Worm (Caenorhabditis elegans): ENCODE data around the gene F01G4.6.
A peak's percentile ranks its signal among the peaks of the same experiment; 100 is the strongest.

The F01G4.6 gene

DNA sequence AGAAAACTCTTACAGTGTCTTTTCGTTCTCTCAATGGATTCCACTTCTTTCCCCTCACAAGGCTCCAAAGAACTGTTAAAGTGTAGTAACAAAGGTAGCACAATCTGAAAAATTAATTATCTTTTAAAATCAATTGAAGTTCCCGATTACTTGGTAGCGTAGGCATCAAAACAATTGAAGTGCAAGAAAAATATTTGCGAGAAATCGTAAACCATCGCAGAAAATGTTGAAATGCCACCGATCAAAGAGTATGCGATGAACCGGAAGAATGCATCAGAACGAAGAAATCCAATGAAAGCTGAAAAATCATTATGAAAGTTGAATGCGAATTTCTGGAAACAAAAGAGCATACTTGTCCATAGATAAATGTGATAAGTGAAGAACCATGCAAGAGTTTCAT is 2.8 kb downstream of the F01G4.6 start:
- TF ChIP-seq lsy-2 (tag; optimal IDR thresholded peaks at IDR 0.05) (no peak), ama-1 (optimal IDR thresholded peaks at IDR 0.05) (no peak), zag-1 (tag; optimal IDR thresholded peaks at IDR 0.05) (no peak), peb-1 (tag; optimal IDR thresholded peaks at IDR 0.05) (no peak)

DNA sequence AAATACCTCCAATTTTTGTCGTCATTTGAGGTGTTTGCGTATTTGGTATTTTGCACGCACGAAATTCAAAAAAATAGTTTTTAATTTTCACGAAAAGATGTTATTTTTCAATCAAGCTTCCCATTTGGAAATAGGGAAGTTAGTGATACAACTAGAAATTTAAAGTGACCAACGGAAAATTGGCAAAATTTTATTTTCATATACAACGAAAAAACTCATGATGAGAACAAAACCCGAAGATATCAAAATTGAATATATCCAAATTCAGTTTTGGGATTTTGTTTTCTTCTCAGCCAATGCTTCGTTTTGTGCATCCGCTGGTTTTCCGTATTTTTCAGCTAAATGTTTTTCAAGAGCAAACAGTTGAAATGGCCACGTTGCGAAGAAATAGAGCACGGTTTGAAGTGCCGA is 3.4 kb downstream of the F01G4.6 start:
- TF ChIP-seq dmd-4 (tag; optimal IDR thresholded peaks at IDR 0.05) = no peak
- TF ChIP-seq ZK546.5 (tag; optimal IDR thresholded peaks at IDR 0.05) = no peak
- TF ChIP-seq ztf-1 (GFP tag; conservative IDR thresholded peaks at IDR 0.05) = no peak
- TF ChIP-seq nhr-77 (tag; optimal IDR thresholded peaks at IDR 0.05) = no peak
- no peak for TF ChIP-seq ceh-82 (tag; optimal IDR thresholded peaks at IDR 0.05)
- no peak for TF ChIP-seq F13H6.1 (tag; optimal IDR thresholded peaks at IDR 0.05)
- TF ChIP-seq egl-27 (tag; optimal IDR thresholded peaks at IDR 0.05) = no peak
- TF ChIP-seq mbf-1 (tag; optimal IDR thresholded peaks at IDR 0.05) = no peak

DNA sequence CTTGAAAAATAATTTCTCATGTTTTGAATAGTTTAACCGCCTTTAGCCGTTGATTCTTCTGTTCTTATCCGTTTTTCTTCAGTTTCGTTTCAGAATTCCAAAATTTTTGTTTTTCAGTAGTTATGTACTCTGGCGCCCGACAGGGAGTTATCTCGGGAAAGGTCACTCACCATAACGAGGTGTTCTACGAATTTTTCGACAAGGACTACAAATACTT is 6.2 kb downstream of the F01G4.6 start, which contains the start of gene F01G4.4:
Gene F01G4.4 (plus strand): TSS at position 118 of the 217 bp plus-strand sequence.
- TF ChIP-seq R02D3.7 (tag; optimal IDR thresholded peaks at IDR 0.05) (no peak), nhr-77 (tag; optimal IDR thresholded peaks at IDR 0.05) (no peak), mbf-1 (tag; optimal IDR thresholded peaks at IDR 0.05) (no peak), egl-27 (tag; optimal IDR thresholded peaks at IDR 0.05) (no peak), ceh-16 (tag; optimal IDR thresholded peaks at IDR 0.05) (no peak), sma-9 (GFP tag; optimal IDR thresholded peaks at IDR 0.05) (no peak), sma-9 (tag; optimal IDR thresholded peaks at IDR 0.05) (no peak), sma-3 (GFP tag; optimal IDR thresholded peaks at IDR 0.05) (no peak), mab-5 (tag; optimal IDR thresholded peaks at IDR 0.05) (no peak), nhr-23 (tag; optimal IDR thresholded peaks at IDR 0.05) (no peak), Y55F3AM.14 (GFP tag; optimal IDR thresholded peaks at IDR 0.05) (no peak), lin-13 (GFP tag; optimal IDR thresholded peaks at IDR 0.05) (no peak), ceh-82 (tag; optimal IDR thresholded peaks at IDR 0.05) (no peak), unc-55 (GFP tag; optimal IDR thresholded peaks at IDR 0.05) (no peak), nhr-129 (tag; optimal IDR thresholded peaks at IDR 0.05) (no peak), lin-39 (tag; optimal IDR thresholded peaks at IDR 0.05) (no peak)

DNA sequence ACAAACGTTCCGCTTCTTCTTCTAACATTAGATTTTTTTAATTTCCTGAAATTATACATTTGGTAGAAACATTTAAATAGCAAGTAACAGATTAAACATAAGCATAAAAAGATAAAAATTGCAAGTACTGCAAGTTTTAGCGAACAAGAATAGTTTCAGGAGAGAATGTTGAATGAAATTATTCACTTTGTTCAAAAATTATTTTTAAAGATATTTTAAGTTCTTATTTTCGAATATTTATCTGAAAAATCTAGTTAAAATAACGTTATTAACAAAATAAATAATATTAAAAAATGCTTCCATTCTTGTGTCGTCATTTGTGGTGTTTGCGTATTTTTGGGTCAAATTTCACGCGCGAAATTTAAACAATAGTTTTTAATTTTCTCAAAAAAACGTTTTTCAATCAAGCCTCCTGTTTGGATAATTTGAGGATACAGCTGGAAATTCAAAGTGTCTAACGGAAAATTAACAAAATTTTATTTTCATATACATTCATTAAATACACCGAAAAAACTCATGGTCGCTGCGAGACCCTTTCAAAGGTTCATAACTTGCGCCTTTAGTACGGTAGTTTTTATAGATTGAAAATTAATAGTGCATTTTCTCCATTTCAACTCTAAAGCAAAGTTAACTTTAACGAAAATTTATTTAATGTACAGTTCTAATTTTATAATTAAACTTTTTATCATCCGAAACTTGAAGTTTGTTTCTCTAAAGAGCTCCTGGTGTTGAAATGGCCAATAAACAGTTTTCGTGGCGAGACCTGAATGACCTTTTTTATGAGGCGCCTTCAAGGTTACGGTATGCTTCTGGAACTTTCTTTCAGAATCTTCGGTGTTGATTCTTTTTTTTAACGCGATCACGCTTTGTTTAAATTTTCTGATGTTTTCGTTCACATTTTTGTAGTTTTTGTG is 6.7 kb downstream of the F01G4.6 start, which contains the start of gene skih-2:
Gene skih-2 (minus strand): TSS at position 51 of the 914 bp plus-strand sequence.
- no peak for TF ChIP-seq sem-4 (tag; optimal IDR thresholded peaks at IDR 0.05)
- TF ChIP-seq crh-2 (tag; optimal IDR thresholded peaks at IDR 0.05) = peak; percentile 6
- no peak for TF ChIP-seq R02D3.7 (tag; optimal IDR thresholded peaks at IDR 0.05)
- TF ChIP-seq lin-13 (GFP tag; optimal IDR thresholded peaks at IDR 0.05) = peak; percentile 29
- no peak for TF ChIP-seq ztf-1 (GFP tag; conservative IDR thresholded peaks at IDR 0.05)
- TF ChIP-seq ama-1 (optimal IDR thresholded peaks at IDR 0.05) = no peak
- TF ChIP-seq unc-55 (GFP tag; optimal IDR thresholded peaks at IDR 0.05) = peak; percentile 78
- no peak for TF ChIP-seq nhr-23 (tag; optimal IDR thresholded peaks at IDR 0.05)
- TF ChIP-seq Y55F3AM.14 (GFP tag; optimal IDR thresholded peaks at IDR 0.05) = no peak
- peak; percentile 92 for TF ChIP-seq gmeb-1 (tag; optimal IDR thresholded peaks at IDR 0.05)
- TF ChIP-seq lsy-2 (tag; optimal IDR thresholded peaks at IDR 0.05) = peak; percentile 14 to 80
- no peak for TF ChIP-seq aly-2 (tag; optimal IDR thresholded peaks at IDR 0.05)
- peak; percentile 79 for TF ChIP-seq C34F6.9 (tag; optimal IDR thresholded peaks at IDR 0.05)
- peak; percentile 5 for TF ChIP-seq nhr-25 (tag; optimal IDR thresholded peaks at IDR 0.05)

DNA sequence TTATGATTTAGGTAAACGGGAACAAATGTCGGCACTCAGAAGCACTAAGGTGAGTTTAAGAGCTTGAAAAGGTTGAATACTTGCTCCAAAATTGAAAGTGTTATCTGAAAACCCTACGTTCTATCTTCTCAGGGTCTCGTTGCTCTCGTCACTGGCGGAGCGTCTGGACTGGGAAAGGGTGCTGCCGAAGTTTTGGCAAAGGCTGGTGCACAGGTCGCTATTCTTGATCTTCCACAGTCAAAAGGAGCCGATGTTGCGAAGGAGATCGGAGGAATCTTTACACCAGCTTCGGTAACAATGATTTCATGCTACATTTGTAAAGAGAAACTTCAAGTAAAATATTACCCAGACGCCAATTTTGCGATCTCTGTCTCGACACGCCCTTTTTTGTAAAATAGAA is 18.0 kb downstream of the F01G4.6 start, which contains the start of gene ard-1:
Gene ard-1 (plus strand): TSS at position 12 of the 400 bp plus-strand sequence.
- TF ChIP-seq ama-1 (optimal IDR thresholded peaks at IDR 0.05) (no peak), egl-27 (tag; optimal IDR thresholded peaks at IDR 0.05) (no peak), sma-3 (GFP tag; optimal IDR thresholded peaks at IDR 0.05) (no peak), lin-13 (GFP tag; optimal IDR thresholded peaks at IDR 0.05) (no peak)

DNA sequence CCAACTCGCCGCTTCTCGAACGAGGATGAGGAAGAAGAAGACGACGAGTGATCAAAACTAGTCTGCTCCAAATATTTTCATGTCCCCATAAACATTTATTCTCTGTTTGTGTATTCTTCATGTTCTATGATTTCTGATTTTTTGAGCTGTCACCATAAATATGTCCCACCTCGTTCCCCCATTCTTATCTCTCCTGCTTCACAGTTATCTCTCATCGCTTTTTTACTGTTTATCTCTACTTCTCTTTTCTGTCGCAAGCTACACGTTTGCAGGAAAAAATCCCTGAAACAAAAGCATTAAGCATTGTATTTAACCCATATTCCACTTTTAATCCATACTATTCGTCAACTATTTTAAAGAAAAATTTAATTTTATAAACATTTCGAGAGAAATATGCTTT is 18.5 kb downstream of the F01G4.6 start:
- TF ChIP-seq nhr-129 (tag; optimal IDR thresholded peaks at IDR 0.05) (peak; percentile 9), Y55F3AM.14 (GFP tag; optimal IDR thresholded peaks at IDR 0.05) (no peak), unc-55 (GFP tag; optimal IDR thresholded peaks at IDR 0.05) (peak; percentile 51), fos-1 (tag; optimal IDR thresholded peaks at IDR 0.05) (peak; percentile 8), lsy-2 (tag; optimal IDR thresholded peaks at IDR 0.05) (peak in 1 of 2 experiments; percentile 16), nhr-12 (tag; optimal IDR thresholded peaks at IDR 0.05) (no peak)

Data from whole organism, L2 larva.